Worm (Caenorhabditis elegans) whole organism, late embryonic: Measurements from ENCODE around the gene Y11D7A.5.

Source experiments
- C38D4.7 ChIP-seq: fragments of 200-800 bp; sonication (Bioruptor generic); optimal IDR thresholded peaks from 2 replicates; lab custom pipeline; 2018; ENCODE audit warnings: mild to moderate bottlenecking, missing genetic modification characterization, moderate library complexity, missing compliant biosample characterization
- F13H6.1 ChIP-seq: sonication (generic microtip); optimal IDR thresholded peaks from 2 replicates; lab custom pipeline; 2016; ENCODE audit warnings: missing genetic modification characterization, missing compliant biosample characterization
- K09A11.1 ChIP-seq: sonication (generic microtip); optimal IDR thresholded peaks from 2 replicates; lab custom pipeline; 2017; ENCODE audit warnings: antibody characterized with exemption, mild to moderate bottlenecking, missing genetic modification characterization, missing compliant biosample characterization; ENCODE audit not compliant: insufficient read depth
- ahr-1 ChIP-seq: sonication (generic microtip); optimal IDR thresholded peaks from 2 replicates; lab custom pipeline; 2016; ENCODE audit warnings: missing genetic modification characterization, missing compliant biosample characterization
- ama-1 ChIP-seq: fragments of 150-350 bp; optimal IDR thresholded peaks from 2 replicates; lab custom pipeline; 2014
- ceh-19 ChIP-seq: fragments of 200-800 bp; sonication (Bioruptor generic); optimal IDR thresholded peaks from 2 replicates; lab custom pipeline; 2018; ENCODE audit warnings: mild to moderate bottlenecking, missing genetic modification characterization, missing compliant biosample characterization
- ceh-2 ChIP-seq: sonication (generic microtip); optimal IDR thresholded peaks from 2 replicates; lab custom pipeline; 2016; ENCODE audit warnings: missing genotype, missing genetic modification characterization, missing compliant biosample characterization
- ceh-22 ChIP-seq: sonication (generic microtip); optimal IDR thresholded peaks from 2 replicates; lab custom pipeline; 2017; ENCODE audit warnings: missing biosample characterization, missing genetic modification characterization
- ceh-24 ChIP-seq: sonication (generic microtip); optimal IDR thresholded peaks from 2 replicates; lab custom pipeline; 2016; ENCODE audit warnings: mild to moderate bottlenecking, missing genetic modification characterization, missing compliant biosample characterization
- ceh-30 ChIP-seq: fragments of 150-350 bp; optimal IDR thresholded peaks from 2 replicates; lab custom pipeline; 2014; ENCODE audit warnings: missing biosample characterization, missing genetic modification characterization
- ceh-31 ChIP-seq: sonication (generic microtip); optimal IDR thresholded peaks from 2 replicates; lab custom pipeline; 2016; ENCODE audit warnings: missing genetic modification characterization, missing compliant biosample characterization
- ceh-34 ChIP-seq: sonication (generic microtip); optimal IDR thresholded peaks from 2 replicates; lab custom pipeline; 2016; ENCODE audit warnings: mild to moderate bottlenecking, missing genetic modification characterization, missing compliant biosample characterization
- ceh-45 ChIP-seq: fragments of 200-800 bp; sonication (Bioruptor generic); IDR thresholded peaks from 2 replicates; pipeline ENCODE4 v1.3.6; 2022; ENCODE audit warnings: missing genetic modification reagents, missing genetic modification characterization, missing compliant biosample characterization
- che-1 ChIP-seq: sonication (generic microtip); optimal IDR thresholded peaks from 2 replicates; lab custom pipeline; 2016; ENCODE audit warnings: mild to moderate bottlenecking, missing genetic modification characterization, missing compliant biosample characterization
- dmd-4 ChIP-seq: sonication (generic microtip); optimal IDR thresholded peaks from 2 replicates; lab custom pipeline; 2016; ENCODE audit warnings: borderline replicate concordance, missing genetic modification characterization, missing compliant biosample characterization
- dve-1 ChIP-seq: sonication (generic microtip); optimal IDR thresholded peaks from 2 replicates; lab custom pipeline; 2017; ENCODE audit warnings: antibody characterized with exemption, mild to moderate bottlenecking, missing genetic modification characterization, missing compliant biosample characterization
- elt-2 ChIP-seq: sonication (generic microtip); optimal IDR thresholded peaks from 2 replicates; lab custom pipeline; 2016; ENCODE audit warnings: missing genetic modification reagents, missing genetic modification characterization, missing compliant biosample characterization
- elt-4 ChIP-seq: sonication (generic microtip); optimal IDR thresholded peaks from 2 replicates; lab custom pipeline; 2016; ENCODE audit warnings: missing genetic modification characterization, missing compliant biosample characterization
- ets-4 ChIP-seq: sonication (generic microtip); optimal IDR thresholded peaks from 2 replicates; lab custom pipeline; 2016; ENCODE audit warnings: missing genetic modification characterization, missing compliant biosample characterization
- fkh-10 ChIP-seq: fragments of 150-350 bp; optimal IDR thresholded peaks from 2 replicates; lab custom pipeline; 2014; ENCODE audit warnings: missing biosample characterization, missing genetic modification reagents, missing genetic modification characterization
- gmeb-2 ChIP-seq: sonication (generic microtip); optimal IDR thresholded peaks from 2 replicates; lab custom pipeline; 2016; ENCODE audit warnings: missing genetic modification characterization, inconsistent platforms, missing compliant biosample characterization
- hlh-30 ChIP-seq: sonication (generic microtip); optimal IDR thresholded peaks from 2 replicates; lab custom pipeline; 2017; ENCODE audit warnings: antibody characterized with exemption, missing genetic modification characterization, missing compliant biosample characterization; ENCODE audit not compliant: insufficient read depth
- hlh-6 ChIP-seq: sonication (generic microtip); optimal IDR thresholded peaks from 2 replicates; lab custom pipeline; 2016; ENCODE audit warnings: missing genotype, missing genetic modification characterization, missing compliant biosample characterization
- lin-11 ChIP-seq: fragments of 200-800 bp; sonication (Bioruptor generic); optimal IDR thresholded peaks from 2 replicates; lab custom pipeline; 2018; ENCODE audit warnings: mild to moderate bottlenecking, missing genetic modification characterization, missing compliant biosample characterization
- mec-3 ChIP-seq: sonication (generic microtip); optimal IDR thresholded peaks from 2 replicates; lab custom pipeline; 2016; ENCODE audit warnings: borderline replicate concordance, missing genetic modification characterization, missing compliant biosample characterization
- nhr-232 ChIP-seq: sonication (generic microtip); optimal IDR thresholded peaks from 2 replicates; lab custom pipeline; 2016; ENCODE audit warnings: missing genetic modification characterization, missing compliant biosample characterization
- odd-2 ChIP-seq: sonication (generic microtip); optimal IDR thresholded peaks from 2 replicates; lab custom pipeline; 2017; ENCODE audit warnings: antibody characterized with exemption, mild to moderate bottlenecking, missing genetic modification characterization, missing compliant biosample characterization
- pax-1 ChIP-seq: fragments of 150-350 bp; optimal IDR thresholded peaks from 2 replicates; lab custom pipeline; 2014; ENCODE audit warnings: missing biosample characterization, missing genetic modification characterization
- pha-4 ChIP-seq: fragments of 150-350 bp; optimal IDR thresholded peaks from 2 replicates; lab custom pipeline; 2018; ENCODE audit warnings: missing biosample characterization, missing genetic modification reagents, missing genetic modification characterization
- pqm-1 ChIP-seq: sonication (generic microtip); optimal IDR thresholded peaks from 2 replicates; lab custom pipeline; 2016; ENCODE audit warnings: missing genetic modification characterization, missing compliant biosample characterization
- ref-2 ChIP-seq: sonication (generic microtip); optimal IDR thresholded peaks from 2 replicates; lab custom pipeline; 2016; ENCODE audit warnings: missing genetic modification characterization, missing compliant biosample characterization
- rnt-1 ChIP-seq: sonication (generic microtip); optimal IDR thresholded peaks from 2 replicates; lab custom pipeline; 2016; ENCODE audit warnings: missing genetic modification characterization, missing compliant biosample characterization
- sox-2 ChIP-seq: fragments of 200-800 bp; sonication (Bioruptor generic); IDR thresholded peaks from 2 replicates; pipeline ENCODE4 v1.3.6; 2022; ENCODE audit warnings: missing genetic modification reagents, missing genetic modification characterization, missing compliant biosample characterization
- tbx-7 ChIP-seq: sonication (generic microtip); optimal IDR thresholded peaks from 2 replicates; lab custom pipeline; 2016; ENCODE audit warnings: missing genotype, missing genetic modification characterization, missing compliant biosample characterization
- unc-42 ChIP-seq: sonication (generic microtip); optimal IDR thresholded peaks from 2 replicates; lab custom pipeline; 2016; ENCODE audit warnings: missing genotype, missing genetic modification characterization, missing compliant biosample characterization
- zip-5 ChIP-seq: sonication (generic microtip); optimal IDR thresholded peaks from 2 replicates; lab custom pipeline; 2016; ENCODE audit warnings: missing genetic modification characterization, missing compliant biosample characterization
- ztf-16 ChIP-seq: sonication (generic microtip); optimal IDR thresholded peaks from 2 replicates; lab custom pipeline; 2017; ENCODE audit warnings: missing genetic modification characterization, missing compliant biosample characterization

The Y11D7A.5 gene

DNA sequence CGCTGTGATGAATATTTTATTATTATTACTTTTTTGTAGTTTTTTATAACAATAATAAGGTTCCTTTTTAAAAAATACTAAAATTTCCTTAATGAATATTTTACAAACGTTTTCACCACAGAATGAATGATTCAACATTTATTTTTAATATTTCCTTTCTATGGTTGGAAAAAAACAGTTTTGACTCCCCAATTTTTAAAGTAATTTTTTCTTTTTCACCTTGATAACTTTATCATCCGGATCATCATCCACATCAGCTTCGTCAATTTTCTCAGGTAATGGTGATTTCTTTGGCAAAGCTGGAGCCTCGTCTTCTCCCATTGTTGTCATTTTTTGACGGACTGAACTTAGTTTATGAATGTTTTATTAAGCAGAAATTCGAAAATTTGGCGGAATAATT lies 1.7 kb downstream of the Y11D7A.5 start, which contains the start of gene rab-28:
Gene rab-28, minus strand, starts transcription at position 343 of the 400 bp plus-strand sequence.
- TF ChIP-seq ceh-34 (tag; lab: Kevin White, UChicago) (no peak), hlh-6 (tag; lab: Kevin White, UChicago) (no peak), hlh-30 (tag; lab: Kevin White, UChicago) (no peak), ceh-31 (tag; lab: Kevin White, UChicago) (no peak), ceh-19 (no peak), K09A11.1 (tag; lab: Kevin White, UChicago) (no peak), elt-4 (no peak), ama-1 (no peak), pha-4 (no peak), pax-1 (no peak), F13H6.1 (tag; lab: Kevin White, UChicago) (no peak), gmeb-2 (no peak), fkh-10 (GFP tag; lab: Kevin White, UChicago) (no peak), ceh-24 (tag; lab: Kevin White, UChicago) (no peak), unc-42 (tag; lab: Kevin White, UChicago) (no peak), pqm-1 (tag; lab: Kevin White, UChicago) (no peak)
- TF ChIP-seq, all 69 proteins: peak for 0

- TF ChIP-seq rnt-1 (tag; lab: Kevin White, UChicago) = no peak
- TF ChIP-seq elt-2 (tag; lab: Kevin White, UChicago) = peak; percentile 49
- TF ChIP-seq mec-3 (tag; lab: Kevin White, UChicago) = no peak
- no peak for TF ChIP-seq unc-42 (tag; lab: Kevin White, UChicago)
- TF ChIP-seq ceh-22 (tag; lab: Kevin White, UChicago) = no peak
- no peak for TF ChIP-seq ref-2 (tag; lab: Kevin White, UChicago)
Measured at ce11 chrIV:9239151-9239550, 6.2 kb downstream of the Y11D7A.5 start.

ce11 chrIV:9232421-9233141 lies 12.7 kb downstream of the Y11D7A.5 start, which contains the start of gene Y11D7A.3:
TSS of gene Y11D7A.3 (plus strand) at chrIV:9233091.
- TF ChIP-seq pax-1 (no peak), sox-2 (GFP tag; lab: Robert Waterston, UW) (peak; percentile 3; the same call in 1 of the 2 replicates)

ce11 chrIV:9227650-9228049 lies 17.7 kb downstream of the Y11D7A.5 start:
- TF ChIP-seq ztf-16 (tag; lab: Kevin White, UChicago) (no peak), ahr-1 (tag; lab: Kevin White, UChicago) (no peak), ceh-45 (GFP tag; lab: Robert Waterston, UW) (no peak), zip-5 (no peak), che-1 (tag; lab: Kevin White, UChicago) (no peak), pqm-1 (tag; lab: Kevin White, UChicago) (no peak), dve-1 (no peak), dmd-4 (no peak), ets-4 (tag; lab: Kevin White, UChicago) (no peak), lin-11 (tag; lab: Kevin White, UChicago) (no peak), ceh-2 (tag; lab: Kevin White, UChicago) (no peak), rnt-1 (tag; lab: Kevin White, UChicago) (no peak), ceh-30 (tag; lab: Kevin White, UChicago) (no peak), unc-42 (tag; lab: Kevin White, UChicago) (no peak), tbx-7 (no peak), C38D4.7 (GFP tag; lab: Kevin White, UChicago) (no peak), nhr-232 (no peak), gmeb-2 (no peak), odd-2 (no peak), ceh-24 (tag; lab: Kevin White, UChicago) (no peak)
- TF ChIP-seq, all 69 proteins: peak for 0
